Worm (Caenorhabditis elegans) whole organism, young adult: ENCODE measurements around the gene Y39A1A.24.

Experiments
- B0336.3 ChIP-seq: fragments of 200-800 bp; sonication (Bioruptor generic); IDR thresholded peaks from 2 replicates; pipeline ENCODE4 v1.3.6; 2022; ENCODE audit warnings: missing genetic modification characterization, missing compliant biosample characterization
- Y67H2A.10 ChIP-seq: fragments of 200-800 bp; sonication (Bioruptor generic); conservative IDR thresholded peaks from 2 replicates; pipeline ENCODE4 v1.3.6; 2022; ENCODE audit warnings: missing genetic modification reagents, missing genetic modification characterization, missing compliant biosample characterization
- aptf-3 ChIP-seq: fragments of 200-800 bp; sonication (Bioruptor generic); IDR thresholded peaks from 2 replicates; pipeline ENCODE4 v1.3.6; 2022; ENCODE audit warnings: missing genetic modification characterization, missing compliant biosample characterization
- ekl-4 ChIP-seq: fragments of 200-800 bp; sonication (Bioruptor generic); IDR thresholded peaks from 2 replicates; pipeline ENCODE4 v1.3.6; 2022; ENCODE audit warnings: missing genetic modification reagents, missing genetic modification characterization, missing compliant biosample characterization
- ets-4 ChIP-seq: fragments of 200-800 bp; sonication (Bioruptor generic); optimal IDR thresholded peaks from 2 replicates; lab custom pipeline; 2018; ENCODE audit warnings: mild to moderate bottlenecking, missing genetic modification characterization, missing compliant biosample characterization
- mel-28 ChIP-seq: sonication (generic microtip); optimal IDR thresholded peaks from 2 replicates; lab custom pipeline; 2016; ENCODE audit warnings: borderline replicate concordance, mild to moderate bottlenecking, missing genetic modification characterization, missing compliant biosample characterization
- mes-4 ChIP-seq: sonication (generic microtip); optimal IDR thresholded peaks from 2 replicates; lab custom pipeline; 2016; ENCODE audit warnings: missing genotype, missing genetic modification characterization, missing compliant biosample characterization
- pha-4 ChIP-seq: fragments of 150-350 bp; sonication (generic microtip); optimal IDR thresholded peaks from 2 replicates; lab custom pipeline; 2014; ENCODE audit warnings: missing biosample characterization, missing genetic modification reagents, missing genetic modification characterization
- snpc-4 ChIP-seq, 5 experiments: fragments of 150-350 bp in 1 of 5; sonication (generic microtip) in 4 of 5; optimal IDR thresholded peaks; 2 replicates each; lab custom pipeline; 2014 to 2018; ENCODE audit warnings: missing genetic modification characterization in 5 of 5, missing biosample characterization in 3 of 5, antibody characterized with exemption in 2 of 5, mild to moderate bottlenecking in 2 of 5, missing compliant biosample characterization in 2 of 5, missing genotype in 2 of 5, moderate library complexity in 2 of 5, missing genetic modification reagents in 1 of 5

- TF ChIP-seq B0336.3 (GFP tag; lab: Robert Waterston, UW), result no peak
- no peak for TF ChIP-seq ets-4 (GFP tag; lab: Kevin White, UChicago)
- TF ChIP-seq mel-28 (tag; lab: Kevin White, UChicago), result no peak
- no peak for TF ChIP-seq Y67H2A.10 (GFP tag; lab: Robert Waterston, UW)
- TF ChIP-seq mes-4, result no peak
- TF ChIP-seq ekl-4 (GFP tag; lab: Robert Waterston, UW), result no peak
- no peak for TF ChIP-seq pha-4
- no peak for TF ChIP-seq snpc-4 (GFP tag; optimal IDR thresholded peaks at IDR 0.05; lab: Kevin White, UChicago)
- TF ChIP-seq snpc-4 (tag; optimal IDR thresholded peaks at IDR 0.05; lab: Kevin White, UChicago), result no peak
- TF ChIP-seq aptf-3 (GFP tag; lab: Robert Waterston, UW), result no peak
Measured at ce11 chrIII:10661292-10661691, 48.9 kb downstream of the Y39A1A.24 start.
